Worm (Caenorhabditis elegans) whole organism, dauer: ENCODE data around the gene alkb-1.
"Not testable (repeated sequence)": the region's sequence is repeated elsewhere in the genome, so short reads cannot be mapped to it uniquely, and the experiment has no call there.

Experiments
- unc-62 ChIP-seq: sonication (generic microtip); optimal IDR thresholded peaks from 2 replicates; lab custom pipeline; 2017; ENCODE audit warnings: missing biosample characterization, missing genetic modification reagents, missing genetic modification characterization

The alkb-1 gene

ce11 chrII:1401474-1401873, 10.7 kb upstream of the alkb-1 start, which contains the start of gene Y51H7C.8:
Y51H7C.8 (plus strand) TSS chrII:1401774.
- no peak for TF ChIP-seq unc-62

- no peak for TF ChIP-seq unc-62
Measured at ce11 chrII:1402167-1402619, 10.0 kb upstream of the alkb-1 start, which contains the start of gene Y51H7C.7. Y51H7C.7 (plus strand) TSS chrII:1402569.

ce11 chrII:1403056-1403455, 9.2 kb upstream of the alkb-1 start, which contains the start of the genes Y51H7C.41 and cogc-4:
Y51H7C.41 (plus strand) TSS chrII:1403321.
cogc-4 (plus strand) TSS chrII:1403441.
- no peak for TF ChIP-seq unc-62

DNA sequence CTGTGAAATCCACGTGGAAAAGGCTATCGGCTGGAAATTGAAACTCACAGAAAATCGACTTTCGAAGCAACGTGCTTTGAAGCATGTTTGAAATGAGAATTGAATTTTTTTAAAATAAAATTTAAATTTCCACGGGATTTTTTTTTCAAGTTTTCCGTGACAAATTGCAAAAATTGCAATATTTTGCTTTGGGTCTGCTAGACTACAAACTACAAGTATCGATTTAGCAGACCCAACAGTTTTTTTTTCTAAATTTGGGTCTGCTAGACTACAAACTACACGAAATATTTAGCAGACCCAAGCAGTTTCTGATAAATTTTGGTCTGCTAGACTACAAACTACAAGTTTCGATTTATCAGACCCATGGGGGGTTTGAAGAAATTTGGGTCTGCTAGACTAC, 837 bp upstream of the alkb-1 start, which contains the start of gene Y51H7C.9:
TSS of gene Y51H7C.9 (minus strand) at position 101 of the 400 bp plus-strand sequence.
- TF ChIP-seq unc-62: no peak

- TF ChIP-seq unc-62: no peak
Measured at ce11 chrII:1419994-1420393, 7.8 kb downstream of the alkb-1 start.

- TF ChIP-seq unc-62: no peak
Measured at ce11 chrII:1420806-1421463, 8.7 kb downstream of the alkb-1 start.

DNA sequence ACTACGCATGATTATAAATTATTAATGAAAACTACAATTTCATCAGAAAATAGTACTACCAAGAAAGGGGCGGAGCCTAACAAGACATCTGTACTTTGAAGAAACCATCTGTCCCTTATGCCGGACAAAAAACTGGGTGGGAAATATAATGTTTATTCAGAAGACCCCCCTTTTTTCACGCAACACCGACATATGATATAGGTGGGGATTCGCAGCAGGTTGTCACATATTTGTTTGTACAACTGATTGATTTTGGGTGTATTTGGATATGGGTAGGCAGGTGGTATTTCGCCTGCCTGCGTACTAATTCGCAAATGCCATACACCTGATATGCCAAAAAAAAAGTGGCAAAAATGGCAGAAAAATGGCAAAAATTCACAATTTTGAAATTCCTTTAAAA, 11.5 kb downstream of the alkb-1 start, which contains the start of gene Y51H7C.10:
TSS of gene Y51H7C.10 (minus strand) at position 101 of the 400 bp plus-strand sequence.
- no peak for TF ChIP-seq unc-62

DNA sequence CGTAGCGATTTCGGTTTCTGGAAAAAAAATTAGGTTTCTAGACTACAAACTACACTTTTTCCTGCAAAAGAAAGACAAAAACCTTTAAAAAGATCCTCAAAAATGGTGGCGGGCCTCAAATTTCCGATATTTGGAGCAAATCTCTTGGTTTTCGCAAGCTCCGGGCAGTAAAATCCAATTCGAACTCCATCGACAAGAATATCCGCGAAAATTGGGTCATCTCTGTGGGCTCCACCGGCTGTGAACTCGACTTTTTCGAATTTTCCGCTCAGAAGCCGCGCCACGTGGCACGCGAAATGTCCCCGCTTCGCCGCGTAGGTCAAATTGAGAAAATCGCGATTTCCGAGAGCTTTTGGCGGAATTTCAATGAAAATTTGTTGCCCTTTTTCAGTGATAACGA, 24.5 kb downstream of the alkb-1 start:
- no peak for TF ChIP-seq unc-62

ce11 chrII:1437449-1438335, 25.5 kb downstream of the alkb-1 start, which contains the start of gene nol-6:
nol-6 (minus strand) TSS chrII:1437499.
- no peak for TF ChIP-seq unc-62

DNA sequence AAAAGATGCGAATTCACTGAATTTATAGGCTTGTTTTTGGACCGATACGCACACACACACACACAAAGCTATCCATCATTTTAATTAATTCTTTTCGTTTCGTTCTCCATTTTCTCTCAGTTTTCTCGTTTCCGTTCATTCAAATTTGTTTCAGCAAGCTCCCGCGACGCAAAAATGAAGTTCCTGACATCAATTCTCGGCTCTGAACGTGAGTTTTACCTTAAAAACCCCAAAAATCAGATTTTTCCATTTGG, 26.1 kb downstream of the alkb-1 start, which contains the start of gene Y51H7C.3:
TSS of gene Y51H7C.3 (plus strand) at position 155 of the 254 bp plus-strand sequence.
- no peak for TF ChIP-seq unc-62

DNA sequence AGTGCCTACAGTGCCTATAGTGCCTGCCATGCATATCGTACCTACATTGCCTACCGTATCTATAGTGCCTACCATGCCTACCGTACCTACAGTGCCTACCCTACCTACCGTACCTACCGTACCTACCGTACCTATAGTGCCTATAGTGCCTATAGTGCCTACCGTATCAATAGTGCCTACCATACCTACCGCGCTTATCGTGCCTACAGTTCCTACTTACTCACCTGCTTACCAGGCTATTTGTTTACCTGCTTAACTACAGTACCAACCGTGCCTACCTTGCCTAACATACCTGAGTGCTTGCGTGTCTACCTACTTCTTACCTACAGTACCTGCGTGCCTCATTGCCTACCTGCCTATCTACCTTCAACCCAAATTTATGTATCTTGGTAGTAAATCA, 29.3 kb downstream of the alkb-1 start:
- TF ChIP-seq unc-62: no peak

DNA sequence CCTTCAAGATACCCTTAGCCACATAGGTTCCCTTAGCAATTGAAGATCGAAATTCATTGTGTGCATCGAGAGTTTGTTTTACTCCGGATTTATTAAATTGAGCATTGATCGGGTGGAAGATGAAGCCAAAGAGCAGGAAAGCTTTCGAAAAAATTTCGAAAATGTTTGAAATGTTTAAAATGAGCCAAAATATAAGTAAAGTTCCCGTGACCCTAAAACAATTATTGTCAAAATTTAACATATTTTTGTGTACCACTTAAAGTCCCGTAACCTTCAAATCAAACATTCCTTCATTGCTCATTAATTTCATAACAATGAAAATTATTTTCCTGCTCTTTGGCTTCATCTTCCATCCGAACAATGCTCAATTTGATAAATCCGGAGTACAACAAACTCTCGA, 32.7 kb downstream of the alkb-1 start, which contains the start of gene scl-17:
TSS of gene scl-17 (plus strand) at position 301 of the 400 bp plus-strand sequence.
- no peak for TF ChIP-seq unc-62

ce11 chrII:1446696-1447293, 34.6 kb downstream of the alkb-1 start, which contains the start of gene Y51H7C.12:
Y51H7C.12 (minus strand) TSS chrII:1446746.
- not testable (repeated sequence) for TF ChIP-seq unc-62

- TF ChIP-seq unc-62: no peak
Measured at ce11 chrII:1466448-1466847, 54.2 kb downstream of the alkb-1 start, which contains the start of gene Y51H7C.13. Y51H7C.13 (minus strand) TSS chrII:1466548.

- not testable (repeated sequence) for TF ChIP-seq unc-62
Measured at ce11 chrII:1467711-1468110, 55.5 kb downstream of the alkb-1 start, which contains the start of gene Y51H7C.1. Y51H7C.1 (plus strand) TSS chrII:1467727.
